Fruit fly (Drosophila melanogaster) whole organism, embryonic: ENCODE results near the gene CG11768.
A peak's percentile ranks its signal among the peaks of the same experiment; 100 is the strongest.

ENCODE experiments used
- ATbp ChIP-seq: fragments of 200-800 bp; sonication (Bioruptor generic); optimal IDR thresholded peaks from 2 replicates; lab custom pipeline; 2017; ENCODE audit warnings: missing biosample characterization, mild to moderate bottlenecking, missing genetic modification characterization, missing genetic modification reagents
- Antp ChIP-seq: fragments of 200-800 bp; sonication (Bioruptor generic); optimal IDR thresholded peaks from 3 replicates; lab custom pipeline; 2016; ENCODE audit warnings: missing biosample characterization, missing genetic modification characterization
- B-H2 ChIP-seq: fragments of 200-800 bp; sonication (Bioruptor generic); optimal IDR thresholded peaks from 2 replicates; lab custom pipeline; 2018; ENCODE audit warnings: missing biosample characterization, mild to moderate bottlenecking, missing genetic modification characterization
- Bgb ChIP-seq: fragments of 200-800 bp; sonication (Bioruptor generic); IDR thresholded peaks from 2 replicates; pipeline ENCODE4 v1.3.6; 2022; ENCODE audit warnings: missing biosample characterization, missing genetic modification characterization; ENCODE audit not compliant: partially characterized antibody
- BtbVII ChIP-seq: fragments of 200-800 bp; sonication (Bioruptor generic); optimal IDR thresholded peaks from 3 replicates; lab custom pipeline; 2017; ENCODE audit warnings: missing biosample characterization, mild to moderate bottlenecking, missing genetic modification characterization
- C15 ChIP-seq: fragments of 200-800 bp; sonication (Bioruptor generic); IDR thresholded peaks from 3 replicates; pipeline ENCODE4 v1.3.6; 2022; ENCODE audit warnings: missing biosample characterization, missing genetic modification characterization
- CG10321 ChIP-seq: fragments of 200-800 bp; sonication (Bioruptor generic); IDR thresholded peaks from 2 replicates; pipeline ENCODE4 v1.3.6; 2022; ENCODE audit warnings: missing biosample characterization, missing genetic modification characterization
- CG10366 ChIP-seq: fragments of 200-800 bp; sonication (Bioruptor generic); IDR thresholded peaks from 2 replicates; pipeline ENCODE4 v1.3.6; 2022; ENCODE audit warnings: missing biosample characterization, missing genetic modification characterization
- CG10543 ChIP-seq: fragments of 200-800 bp; sonication (Bioruptor generic); optimal IDR thresholded peaks from 3 replicates; lab custom pipeline; 2017; ENCODE audit warnings: missing biosample characterization, mild to moderate bottlenecking, missing genetic modification characterization, moderate library complexity
- CG12071 ChIP-seq: fragments of 200-800 bp; sonication (Bioruptor generic); optimal IDR thresholded peaks from 3 replicates; lab custom pipeline; 2018; ENCODE audit warnings: missing biosample characterization, mild to moderate bottlenecking, missing genetic modification characterization
- CG14965 ChIP-seq: fragments of 200-800 bp; sonication (Bioruptor generic); optimal IDR thresholded peaks from 2 replicates; lab custom pipeline; 2016; ENCODE audit warnings: missing biosample characterization, missing genetic modification characterization, borderline replicate concordance
- CG15011 ChIP-seq: fragments of 200-800 bp; sonication (Bioruptor generic); optimal IDR thresholded peaks from 3 replicates; lab custom pipeline; 2018; ENCODE audit warnings: missing biosample characterization, mild to moderate bottlenecking, missing genetic modification characterization
- CG1792 ChIP-seq: fragments of 200-800 bp; sonication (Bioruptor generic); optimal IDR thresholded peaks from 2 replicates; lab custom pipeline; 2016; ENCODE audit warnings: missing biosample characterization, missing genetic modification characterization
- CG18619 ChIP-seq: fragments of 200-800 bp; sonication (Bioruptor generic); optimal IDR thresholded peaks from 3 replicates; lab custom pipeline; 2017; ENCODE audit warnings: missing biosample characterization, mild to moderate bottlenecking, missing genetic modification characterization
- CG18764 ChIP-seq: fragments of 200-800 bp; sonication (Bioruptor generic); optimal IDR thresholded peaks from 3 replicates; lab custom pipeline; 2016; ENCODE audit warnings: missing biosample characterization, missing genetic modification characterization
- CG2712 ChIP-seq: fragments of 200-800 bp; optimal IDR thresholded peaks from 3 replicates; lab custom pipeline; 2019; ENCODE audit warnings: missing biosample characterization, mild to moderate bottlenecking, missing genetic modification characterization, moderate library complexity
- CG3065 ChIP-seq: fragments of 200-800 bp; sonication (Bioruptor generic); optimal IDR thresholded peaks from 2 replicates; lab custom pipeline; 2016; ENCODE audit warnings: missing biosample characterization, missing genetic modification characterization
- CG31224 ChIP-seq: fragments of 200-800 bp; sonication (Bioruptor generic); IDR thresholded peaks from 2 replicates; pipeline ENCODE4 v1.3.6; 2022; ENCODE audit warnings: missing biosample characterization, missing genetic modification characterization
- CG42726 ChIP-seq: fragments of 200-800 bp; sonication (Bioruptor generic); IDR thresholded peaks from 2 replicates; pipeline ENCODE4 v1.3.6; 2022; ENCODE audit warnings: missing biosample characterization, missing genetic modification characterization; ENCODE audit not compliant: partially characterized antibody
- CG4404 ChIP-seq: fragments of 200-800 bp; sonication (Bioruptor generic); IDR thresholded peaks from 2 replicates; pipeline ENCODE4 v1.3.6; 2022; ENCODE audit warnings: missing biosample characterization, missing genetic modification characterization
- CG7963 ChIP-seq: fragments of 200-800 bp; sonication (Bioruptor generic); IDR thresholded peaks from 3 replicates; pipeline ENCODE4 v1.3.6; 2022; ENCODE audit warnings: missing biosample characterization, missing genetic modification characterization; ENCODE audit not compliant: partially characterized antibody
- CG8944 ChIP-seq: fragments of 200-800 bp; sonication (Bioruptor generic); optimal IDR thresholded peaks from 3 replicates; lab custom pipeline; 2016; ENCODE audit warnings: missing biosample characterization, missing genetic modification characterization
- D ChIP-seq, 2 experiments: fragments of 200-800 bp in 1 of 2; fragments of >200 bp in 1 of 2; sonication (Bioruptor generic) in 1 of 2; optimal IDR thresholded peaks; 2 replicates in 1 of 2; 3 replicates in 1 of 2; lab custom pipeline; 2017; ENCODE audit warnings: mild to moderate bottlenecking in 1 of 2, missing biosample characterization in 1 of 2, missing genetic modification characterization in 1 of 2, missing genetic modification reagents in 1 of 2
- Eip74EF ChIP-seq, 2 experiments: fragments of 200-800 bp in 1 of 2; fragments of >200 bp in 1 of 2; sonication (Bioruptor generic) in 1 of 2; optimal IDR thresholded peaks; 2 replicates each; lab custom pipeline; 2017 to 2019; ENCODE audit warnings: missing biosample characterization in 2 of 2, missing genetic modification characterization in 2 of 2, mild to moderate bottlenecking in 1 of 2, moderate library complexity in 1 of 2
- Elba2 ChIP-seq: fragments of 200-800 bp; sonication (Bioruptor generic); optimal IDR thresholded peaks from 3 replicates; lab custom pipeline; 2016; ENCODE audit warnings: missing biosample characterization, missing genetic modification characterization
- GATAe ChIP-seq: fragments of 200-800 bp; sonication (Bioruptor generic); conservative IDR thresholded peaks from 2 replicates; pipeline ENCODE4 v1.3.6; 2022; ENCODE audit warnings: missing biosample characterization, missing genetic modification characterization
- H2.0 ChIP-seq: fragments of 200-800 bp; sonication (Bioruptor generic); IDR thresholded peaks from 2 replicates; pipeline ENCODE4 v1.3.6; 2022; ENCODE audit warnings: missing biosample characterization, missing genetic modification characterization
- HLHmδ ChIP-seq: fragments of 200-800 bp; sonication (Bioruptor generic); optimal IDR thresholded peaks from 2 replicates; lab custom pipeline; 2018; ENCODE audit warnings: missing biosample characterization, mild to moderate bottlenecking, missing genetic modification characterization, moderate library complexity
- HmgD ChIP-seq: fragments of 200-800 bp; sonication (Bioruptor generic); optimal IDR thresholded peaks from 3 replicates; lab custom pipeline; 2016; ENCODE audit warnings: missing biosample characterization, missing genetic modification characterization
- Hmx ChIP-seq: fragments of 200-800 bp; sonication (Bioruptor generic); optimal IDR thresholded peaks from 2 replicates; lab custom pipeline; 2016; ENCODE audit warnings: missing biosample characterization, missing genetic modification characterization
- Hr51 ChIP-seq, 2 experiments: fragments of 200-800 bp; sonication (Bioruptor generic); optimal IDR thresholded peaks; 2 replicates in 1 of 2; 3 replicates in 1 of 2; lab custom pipeline; 2016 to 2018; ENCODE audit warnings: missing biosample characterization in 2 of 2, missing genetic modification characterization in 2 of 2, mild to moderate bottlenecking in 1 of 2, moderate library complexity in 1 of 2
- Mad ChIP-seq: fragments of 200-800 bp; sonication (Bioruptor generic); optimal IDR thresholded peaks from 2 replicates; lab custom pipeline; 2016; ENCODE audit warnings: missing biosample characterization, missing genetic modification characterization
- Taf1 ChIP-seq: fragments of 200-800 bp; sonication (Bioruptor generic); IDR thresholded peaks from 2 replicates; pipeline ENCODE4 v1.3.6; 2022; ENCODE audit warnings: missing biosample characterization, missing genetic modification characterization
- YL-1 ChIP-seq: fragments of 200-800 bp; sonication (Bioruptor generic); optimal IDR thresholded peaks from 3 replicates; lab custom pipeline; 2017; ENCODE audit warnings: missing biosample characterization, mild to moderate bottlenecking, missing genetic modification characterization
- bab2 ChIP-seq: fragments of 200-800 bp; sonication (Bioruptor generic); optimal IDR thresholded peaks from 2 replicates; lab custom pipeline; 2016; ENCODE audit warnings: missing biosample characterization, missing genetic modification characterization
- cato ChIP-seq: fragments of 200-800 bp; sonication (Bioruptor generic); optimal IDR thresholded peaks from 2 replicates; lab custom pipeline; 2016; ENCODE audit warnings: missing biosample characterization, missing genetic modification characterization, borderline replicate concordance
- chinmo ChIP-seq: fragments of 200-800 bp; sonication (Bioruptor generic); IDR thresholded peaks from 4 replicates; pipeline ENCODE4 v1.3.6; 2022; ENCODE audit warnings: missing biosample characterization, missing genetic modification characterization; ENCODE audit not compliant: partially characterized antibody
- dati ChIP-seq: fragments of 200-800 bp; sonication (Bioruptor generic); IDR thresholded peaks from 2 replicates; pipeline ENCODE4 v1.3.6; 2022; ENCODE audit warnings: missing biosample characterization, missing genetic modification characterization
- exex ChIP-seq: fragments of 200-800 bp; sonication (Bioruptor generic); optimal IDR thresholded peaks from 4 replicates; lab custom pipeline; 2018; ENCODE audit warnings: missing biosample characterization, mild to moderate bottlenecking, missing genetic modification characterization, moderate library complexity
- jigr1 ChIP-seq: fragments of 200-800 bp; sonication (Bioruptor generic); IDR thresholded peaks from 3 replicates; pipeline ENCODE4 v1.3.6; 2022; ENCODE audit warnings: missing biosample characterization, missing genetic modification characterization
- ken ChIP-seq: fragments of 200-800 bp; sonication (Bioruptor generic); IDR thresholded peaks from 3 replicates; pipeline ENCODE4 v1.3.6; 2022; ENCODE audit warnings: missing biosample characterization, missing genetic modification characterization
- kni ChIP-seq: fragments of 200-800 bp; sonication (Bioruptor generic); optimal IDR thresholded peaks from 3 replicates; lab custom pipeline; 2017; ENCODE audit warnings: mild to moderate bottlenecking, missing biosample characterization, missing genetic modification reagents, missing genetic modification characterization
- lilli ChIP-seq: fragments of 200-800 bp; sonication (Bioruptor generic); optimal IDR thresholded peaks from 3 replicates; lab custom pipeline; 2016; ENCODE audit warnings: missing biosample characterization, missing genetic modification characterization
- mld ChIP-seq: fragments of 200-800 bp; sonication (Bioruptor generic); IDR thresholded peaks from 3 replicates; pipeline ENCODE4 v1.3.6; 2022; ENCODE audit warnings: missing biosample characterization, missing genetic modification characterization; ENCODE audit not compliant: partially characterized antibody
- pzg ChIP-seq: fragments of 200-800 bp; sonication (Bioruptor generic); optimal IDR thresholded peaks from 3 replicates; lab custom pipeline; 2018; ENCODE audit warnings: missing biosample characterization, mild to moderate bottlenecking, missing genetic modification characterization, moderate library complexity
- sens ChIP-seq: fragments of 200-800 bp; sonication (Bioruptor generic); peaks from one replicate; lab custom pipeline; 2016; ENCODE audit warnings: missing biosample characterization, missing genetic modification characterization
- sim ChIP-seq: fragments of 200-800 bp; sonication (Bioruptor generic); IDR thresholded peaks from 2 replicates; pipeline ENCODE4 v1.3.6; 2022; ENCODE audit warnings: missing biosample characterization, missing genetic modification characterization
- tll ChIP-seq, 2 experiments: fragments of 200-800 bp in 1 of 2; fragments of >200 bp in 1 of 2; sonication (Bioruptor generic) in 1 of 2; optimal IDR thresholded peaks; 2 replicates each; lab custom pipeline; 2017 to 2019; ENCODE audit warnings: missing biosample characterization in 2 of 2, missing genetic modification characterization in 2 of 2, mild to moderate bottlenecking in 1 of 2, moderate library complexity in 1 of 2
- ttk ChIP-seq: fragments of 200-800 bp; sonication (Bioruptor generic); IDR thresholded peaks from 2 replicates; pipeline ENCODE4 v2.1.2; 2022; ENCODE audit warnings: missing biosample characterization, missing genetic modification characterization
- vfl ChIP-seq: fragments of 200-800 bp; sonication (Bioruptor generic); optimal IDR thresholded peaks from 2 replicates; lab custom pipeline; 2016; ENCODE audit warnings: missing biosample characterization, missing genetic modification characterization

Gene CG11768

dm6 chr3R:8746354-8746753, 21.6 kb downstream of the CG11768 start (continued):
- TF ChIP-seq ttk (GFP tag; lab: Robert Waterston, UW): no peak
- TF ChIP-seq Mad (GFP tag; lab: Kevin White, UChicago): peak; percentile 55
- TF ChIP-seq sens (GFP tag; lab: Kevin White, UChicago): peak; percentile 81
- TF ChIP-seq CG10543: no peak
- no peak for TF ChIP-seq CG3065 (GFP tag; lab: Kevin White, UChicago)
- TF ChIP-seq Hr51 (GFP tag; optimal IDR thresholded peaks at IDR 0.05; lab: Kevin White, UChicago): peak in 1 of 2 experiments; percentile 80
- TF ChIP-seq YL-1: no peak
- TF ChIP-seq jigr1 (GFP tag; lab: Robert Waterston, UW): no peak
- peak; percentile 37 for TF ChIP-seq ATbp (GFP tag; lab: Kevin White, UChicago)
- peak; percentile 20 for TF ChIP-seq CG18619 (GFP tag; lab: Kevin White, UChicago)
- peak; percentile 28 for TF ChIP-seq CG18764 (GFP tag; lab: Kevin White, UChicago)
- TF ChIP-seq CG15011: peak; percentile 14
- TF ChIP-seq CG12071: no peak
- peak; percentile 76 for TF ChIP-seq CG2712
- TF ChIP-seq Elba2 (GFP tag; lab: Kevin White, UChicago): peak; percentile 78
- 0 out of 2 replicates have a peak, but pooled peaks have one; percentile 21 for TF ChIP-seq CG10321 (GFP tag; lab: Robert Waterston, UW)
- TF ChIP-seq Antp: no peak
- TF ChIP-seq CG7963: no peak
- TF ChIP-seq sim: peak; percentile 63; the same call in 1 of the 2 replicates
- TF ChIP-seq lilli (GFP tag; lab: Kevin White, UChicago): peak; percentile 58
- peak; percentile 52 for TF ChIP-seq CG4404 (GFP tag; lab: Robert Waterston, UW)
- TF ChIP-seq GATAe (GFP tag; lab: Robert Waterston, UW): no peak
- TF ChIP-seq D (optimal IDR thresholded peaks at IDR 0.05; lab: Kevin White, UChicago): no peak
- TF ChIP-seq D (GFP tag; optimal IDR thresholded peaks at IDR 0.05; lab: Kevin White, UChicago): peak; percentile 38
- no peak for TF ChIP-seq C15 (GFP tag; lab: Robert Waterston, UW)
- no peak for TF ChIP-seq ken (GFP tag; lab: Robert Waterston, UW)
- TF ChIP-seq exex (tag; lab: Kevin White, UChicago): no peak
- peak; percentile 22 for TF ChIP-seq bab2 (GFP tag; lab: Kevin White, UChicago)
- TF ChIP-seq tll (GFP tag; optimal IDR thresholded peaks at IDR 0.05; lab: Kevin White, UChicago): no peak
- no peak for TF ChIP-seq kni (GFP tag; lab: Kevin White, UChicago)
- TF ChIP-seq CG31224 (GFP tag; lab: Robert Waterston, UW): peak; percentile 47; the same call in 1 of the 2 replicates
- TF ChIP-seq Eip74EF (GFP tag; optimal IDR thresholded peaks at IDR 0.05; lab: Kevin White, UChicago): peak in 1 of 2 experiments; percentile 19
- 0 out of 2 replicates have a peak, but pooled peaks have one; percentile 30 for TF ChIP-seq H2.0 (GFP tag; lab: Robert Waterston, UW)
- TF ChIP-seq mld: no peak
- TF ChIP-seq B-H2 (GFP tag; lab: Kevin White, UChicago): no peak
- TF ChIP-seq Hmx (GFP tag; lab: Kevin White, UChicago): no peak
- TF ChIP-seq CG10366: 0 out of 2 replicates have a peak, but pooled peaks have one; percentile 21
- TF ChIP-seq chinmo (GFP tag; lab: Robert Waterston, UW): no peak
- no peak for TF ChIP-seq CG1792 (GFP tag; lab: Kevin White, UChicago)
- TF ChIP-seq BtbVII (GFP tag; lab: Kevin White, UChicago): no peak
- TF ChIP-seq Bgb (GFP tag; lab: Robert Waterston, UW): no peak
- no peak for TF ChIP-seq vfl (GFP tag; lab: Kevin White, UChicago)
- no peak for TF ChIP-seq HLHmδ (GFP tag; lab: Kevin White, UChicago)
- TF ChIP-seq pzg (GFP tag; lab: Kevin White, UChicago): no peak
- no peak for TF ChIP-seq CG42726 (GFP tag; lab: Robert Waterston, UW)
- TF ChIP-seq cato (GFP tag; lab: Kevin White, UChicago): no peak
- no peak for TF ChIP-seq CG14965
- TF ChIP-seq CG8944: no peak
- no peak for TF ChIP-seq Taf1 (GFP tag; lab: Robert Waterston, UW)
- no peak for TF ChIP-seq dati (GFP tag; lab: Robert Waterston, UW)
- TF ChIP-seq HmgD (GFP tag; lab: Kevin White, UChicago): no peak
